Worm (Caenorhabditis elegans) whole organism, late embryonic: Measurements from ENCODE around the gene R13A1.5.

Experiments
- F13H6.1 ChIP-seq: sonication (generic microtip); optimal IDR thresholded peaks from 2 replicates; lab custom pipeline; 2016; ENCODE audit warnings: missing genetic modification characterization, missing compliant biosample characterization
- K09A11.1 ChIP-seq: sonication (generic microtip); optimal IDR thresholded peaks from 2 replicates; lab custom pipeline; 2017; ENCODE audit warnings: antibody characterized with exemption, mild to moderate bottlenecking, missing genetic modification characterization, missing compliant biosample characterization; ENCODE audit not compliant: insufficient read depth
- ama-1 ChIP-seq: fragments of 150-350 bp; optimal IDR thresholded peaks from 2 replicates; lab custom pipeline; 2014
- ceh-45 ChIP-seq: fragments of 200-800 bp; sonication (Bioruptor generic); IDR thresholded peaks from 2 replicates; pipeline ENCODE4 v1.3.6; 2022; ENCODE audit warnings: missing genetic modification reagents, missing genetic modification characterization, missing compliant biosample characterization
- elt-4 ChIP-seq: sonication (generic microtip); optimal IDR thresholded peaks from 2 replicates; lab custom pipeline; 2016; ENCODE audit warnings: missing genetic modification characterization, missing compliant biosample characterization
- ets-4 ChIP-seq: sonication (generic microtip); optimal IDR thresholded peaks from 2 replicates; lab custom pipeline; 2016; ENCODE audit warnings: missing genetic modification characterization, missing compliant biosample characterization
- fax-1 ChIP-seq: sonication (generic microtip); optimal IDR thresholded peaks from 2 replicates; lab custom pipeline; 2016; ENCODE audit warnings: missing genotype, missing genetic modification characterization, missing compliant biosample characterization
- fkh-10 ChIP-seq: fragments of 150-350 bp; optimal IDR thresholded peaks from 2 replicates; lab custom pipeline; 2014; ENCODE audit warnings: missing biosample characterization, missing genetic modification reagents, missing genetic modification characterization
- fkh-6 ChIP-seq: sonication (generic microtip); optimal IDR thresholded peaks from 2 replicates; lab custom pipeline; 2016; ENCODE audit warnings: missing genetic modification characterization, missing compliant biosample characterization
- gmeb-2 ChIP-seq: sonication (generic microtip); optimal IDR thresholded peaks from 2 replicates; lab custom pipeline; 2016; ENCODE audit warnings: missing genetic modification characterization, inconsistent platforms, missing compliant biosample characterization
- hlh-13 ChIP-seq: fragments of 200-800 bp; sonication (Bioruptor generic); optimal IDR thresholded peaks from 2 replicates; lab custom pipeline; 2018; ENCODE audit warnings: mild to moderate bottlenecking, missing genetic modification characterization, missing compliant biosample characterization
- hlh-15 ChIP-seq: sonication (generic microtip); optimal IDR thresholded peaks from 2 replicates; lab custom pipeline; 2016; ENCODE audit warnings: missing genetic modification characterization, missing compliant biosample characterization
- hlh-30 ChIP-seq: sonication (generic microtip); optimal IDR thresholded peaks from 2 replicates; lab custom pipeline; 2017; ENCODE audit warnings: antibody characterized with exemption, missing genetic modification characterization, missing compliant biosample characterization; ENCODE audit not compliant: insufficient read depth
- hlh-6 ChIP-seq: sonication (generic microtip); optimal IDR thresholded peaks from 2 replicates; lab custom pipeline; 2016; ENCODE audit warnings: missing genotype, missing genetic modification characterization, missing compliant biosample characterization
- hlh-8 ChIP-seq: sonication (generic microtip); optimal IDR thresholded peaks from 2 replicates; lab custom pipeline; 2016; ENCODE audit warnings: missing genotype, missing genetic modification characterization, missing compliant biosample characterization
- lin-11 ChIP-seq: fragments of 200-800 bp; sonication (Bioruptor generic); optimal IDR thresholded peaks from 2 replicates; lab custom pipeline; 2018; ENCODE audit warnings: mild to moderate bottlenecking, missing genetic modification characterization, missing compliant biosample characterization
- madf-2 ChIP-seq: sonication (generic microtip); optimal IDR thresholded peaks from 2 replicates; lab custom pipeline; 2017; ENCODE audit warnings: missing genetic modification characterization, missing compliant biosample characterization
- mec-3 ChIP-seq: sonication (generic microtip); optimal IDR thresholded peaks from 2 replicates; lab custom pipeline; 2016; ENCODE audit warnings: borderline replicate concordance, missing genetic modification characterization, missing compliant biosample characterization
- nfya-1 ChIP-seq: sonication (generic microtip); optimal IDR thresholded peaks from 2 replicates; lab custom pipeline; 2017; ENCODE audit warnings: missing genetic modification characterization, mild to moderate bottlenecking, missing compliant biosample characterization, antibody characterized with exemption, moderate library complexity
- nhr-232 ChIP-seq: sonication (generic microtip); optimal IDR thresholded peaks from 2 replicates; lab custom pipeline; 2016; ENCODE audit warnings: missing genetic modification characterization, missing compliant biosample characterization
- odd-2 ChIP-seq: sonication (generic microtip); optimal IDR thresholded peaks from 2 replicates; lab custom pipeline; 2017; ENCODE audit warnings: antibody characterized with exemption, mild to moderate bottlenecking, missing genetic modification characterization, missing compliant biosample characterization
- pqm-1 ChIP-seq: sonication (generic microtip); optimal IDR thresholded peaks from 2 replicates; lab custom pipeline; 2016; ENCODE audit warnings: missing genetic modification characterization, missing compliant biosample characterization
- unc-55 ChIP-seq: sonication (generic microtip); optimal IDR thresholded peaks from 2 replicates; lab custom pipeline; 2017; ENCODE audit warnings: missing biosample characterization, missing genetic modification reagents, missing genetic modification characterization
- zip-5 ChIP-seq: sonication (generic microtip); optimal IDR thresholded peaks from 2 replicates; lab custom pipeline; 2016; ENCODE audit warnings: missing genetic modification characterization, missing compliant biosample characterization

R13A1.5 gene

ce11 chrIV:7154356-7154755, 37.3 kb downstream of the R13A1.5 start, which contains the start of gene C34D4.2:
Gene C34D4.2, plus strand, starts transcription at chrIV:7154656.
- TF ChIP-seq hlh-6 (tag; lab: Kevin White, UChicago) (no peak), gmeb-2 (tag; lab: Kevin White, UChicago) (no peak), fkh-10 (no peak), pqm-1 (tag; lab: Kevin White, UChicago) (no peak), lin-11 (no peak), F13H6.1 (tag; lab: Kevin White, UChicago) (no peak), mec-3 (tag; lab: Kevin White, UChicago) (no peak), zip-5 (no peak), hlh-8 (no peak), nhr-232 (tag; lab: Kevin White, UChicago) (no peak), K09A11.1 (no peak), fkh-6 (no peak)

ce11 chrIV:7153362-7153761, 38.3 kb downstream of the R13A1.5 start, which contains the start of gene C34D4.3:
Gene C34D4.3, plus strand, starts transcription at chrIV:7153662.
- TF ChIP-seq unc-55 (GFP tag; lab: Kevin White, UChicago) (no peak), elt-4 (tag; lab: Kevin White, UChicago) (no peak), madf-2 (no peak), ceh-45 (no peak), hlh-15 (tag; lab: Kevin White, UChicago) (no peak)

- no peak for TF ChIP-seq nhr-232 (tag; lab: Kevin White, UChicago)
- TF ChIP-seq ama-1 (lab: Kevin White, UChicago) = no peak
- no peak for TF ChIP-seq odd-2 (tag; lab: Kevin White, UChicago)
- no peak for TF ChIP-seq hlh-30 (tag; lab: Kevin White, UChicago)
- no peak for TF ChIP-seq elt-4 (tag; lab: Kevin White, UChicago)
- no peak for TF ChIP-seq lin-11
- TF ChIP-seq hlh-13 (GFP tag; lab: Kevin White, UChicago) = no peak
- TF ChIP-seq fax-1 = no peak
Observed at ce11 chrIV:7152409-7152808, 39.2 kb downstream of the R13A1.5 start, which contains the start of gene col-113. Gene col-113, minus strand, starts transcription at chrIV:7152509.

ce11 chrIV:7149020-7149601, 42.5 kb downstream of the R13A1.5 start, which contains the start of gene C34D4.4:
Gene C34D4.4, plus strand, starts transcription at chrIV:7149361.
- TF ChIP-seq K09A11.1 = no peak
- no peak for TF ChIP-seq ets-4
- peak; percentile 16 for TF ChIP-seq nfya-1 (tag; lab: Kevin White, UChicago)

ce11 chrIV:7147722-7148121, 43.9 kb downstream of the R13A1.5 start:
- TF ChIP-seq nfya-1 (tag; lab: Kevin White, UChicago) = peak; percentile 2
- TF ChIP-seq hlh-30 (tag; lab: Kevin White, UChicago) = peak; percentile 55
- no peak for TF ChIP-seq ets-4

ce11 chrIV:7144670-7145257, 46.9 kb downstream of the R13A1.5 start, which contains the start of gene hecd-1:
Gene hecd-1, minus strand, starts transcription at chrIV:7144720.
- no peak for TF ChIP-seq nfya-1 (tag; lab: Kevin White, UChicago)
- TF ChIP-seq hlh-30 (tag; lab: Kevin White, UChicago) = peak; percentile 19
- TF ChIP-seq, all 69 proteins: peak for 1
